Worm (Caenorhabditis elegans) whole organism, L4/young adult: Measurements from ENCODE around the gene srt-38.
"Not testable (repeated sequence)": the region's sequence is repeated elsewhere in the genome, so short reads cannot be mapped to it uniquely, and the experiment has no call there.

Experiments used
- W03F9.2 ChIP-seq: fragments of 150-350 bp; optimal IDR thresholded peaks from 2 replicates; lab custom pipeline; 2014; ENCODE audit warnings: missing biosample characterization, missing genetic modification characterization
- dao-5 ChIP-seq: sonication (generic microtip); optimal IDR thresholded peaks from 2 replicates; lab custom pipeline; 2016; ENCODE audit warnings: missing genotype, missing genetic modification characterization, moderate library complexity, missing compliant biosample characterization
- him-1 ChIP-seq: sonication (generic microtip); optimal IDR thresholded peaks from 2 replicates; lab custom pipeline; 2016; ENCODE audit warnings: missing genotype, missing genetic modification reagents, missing genetic modification characterization, missing compliant biosample characterization

srt-38 gene

ce11 chrV:4271258-4271657 is at the start of gene srt-38:
TSS of gene srt-38 (minus strand) at chrV:4271358.
- not testable (repeated sequence) for TF ChIP-seq W03F9.2 (tag; lab: Kevin White, UChicago); dao-5 (tag; lab: Kevin White, UChicago); him-1

DNA sequence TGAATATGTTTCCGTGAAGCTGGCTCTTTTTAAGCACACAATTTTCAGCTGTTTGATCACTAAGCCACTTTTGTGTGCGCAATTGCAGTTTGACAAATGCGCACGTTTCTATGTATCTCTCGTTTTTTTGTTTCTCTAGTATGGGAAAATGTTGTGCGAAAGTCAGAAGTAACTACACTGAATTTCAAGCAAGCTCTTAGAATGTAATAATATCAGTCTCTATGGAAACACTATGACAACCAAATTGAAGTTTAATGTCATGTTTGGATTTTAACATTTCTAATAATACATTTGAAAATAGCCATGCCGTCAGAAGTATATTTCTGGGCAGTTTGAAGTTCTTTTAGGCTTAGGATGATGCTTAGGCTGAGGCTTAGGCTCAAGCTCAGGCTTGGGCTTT is 48.7 kb upstream of the srt-38 start, which contains the start of gene ZC132.9:
TSS of gene ZC132.9 (minus strand) at position 101 of the 400 bp plus-strand sequence.
- TF ChIP-seq dao-5 (tag; lab: Kevin White, UChicago): no peak
- TF ChIP-seq W03F9.2 (tag; lab: Kevin White, UChicago): no peak
- no peak for TF ChIP-seq him-1

ce11 chrV:4315057-4315456 is 43.9 kb upstream of the srt-38 start, which contains the start of gene srh-192:
TSS of gene srh-192 (minus strand) at chrV:4315157.
- TF ChIP-seq him-1: no peak
- no peak for TF ChIP-seq dao-5 (tag; lab: Kevin White, UChicago)

- TF ChIP-seq dao-5 (tag; lab: Kevin White, UChicago): no peak
- TF ChIP-seq W03F9.2 (tag; lab: Kevin White, UChicago): no peak
- no peak for TF ChIP-seq him-1
Observed at ce11 chrV:4304240-4304639, 33.1 kb upstream of the srt-38 start.

DNA sequence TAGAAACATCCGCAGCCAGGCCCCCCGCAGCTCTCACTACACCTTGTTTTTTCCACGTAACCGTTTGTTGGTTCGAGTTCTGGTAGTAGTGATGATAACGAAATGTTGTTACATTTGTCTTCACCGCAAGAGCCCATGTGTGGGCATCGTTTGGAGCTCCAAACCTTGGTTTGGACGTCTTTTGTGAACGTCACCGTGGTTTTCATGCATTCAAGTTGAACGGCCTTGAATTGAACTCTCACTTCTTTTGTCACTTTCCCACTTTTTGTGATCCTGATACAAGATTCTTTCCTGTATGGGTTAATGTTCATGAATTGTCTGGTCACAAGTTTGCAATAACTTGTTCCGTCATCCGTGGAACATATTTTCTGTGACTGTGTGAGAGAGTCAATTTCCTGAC is 32.6 kb upstream of the srt-38 start:
- TF ChIP-seq W03F9.2 (tag; lab: Kevin White, UChicago) (no peak), him-1 (no peak), dao-5 (tag; lab: Kevin White, UChicago) (no peak)

ce11 chrV:4302842-4303241 is 31.7 kb upstream of the srt-38 start:
- no peak for TF ChIP-seq W03F9.2 (tag; lab: Kevin White, UChicago)
- no peak for TF ChIP-seq him-1
- no peak for TF ChIP-seq dao-5 (tag; lab: Kevin White, UChicago)

ce11 chrV:4299741-4300140 is 28.6 kb upstream of the srt-38 start, which contains the start of gene ZC132.3:
TSS of gene ZC132.3 (minus strand) at chrV:4299841.
- TF ChIP-seq dao-5 (tag; lab: Kevin White, UChicago) (no peak), him-1 (no peak), W03F9.2 (tag; lab: Kevin White, UChicago) (no peak)

- TF ChIP-seq him-1: no peak
- no peak for TF ChIP-seq W03F9.2 (tag; lab: Kevin White, UChicago)
- no peak for TF ChIP-seq dao-5 (tag; lab: Kevin White, UChicago)
Observed at ce11 chrV:4298579-4298978, 27.4 kb upstream of the srt-38 start, which contains the start of gene ZC132.11. TSS of gene ZC132.11 (minus strand) at chrV:4298679.

ce11 chrV:4295920-4296319 is 24.8 kb upstream of the srt-38 start, which contains the start of gene F47D2.11:
TSS of gene F47D2.11 (minus strand) at chrV:4296020.
- no peak for TF ChIP-seq dao-5 (tag; lab: Kevin White, UChicago)
- TF ChIP-seq him-1: no peak
- no peak for TF ChIP-seq W03F9.2 (tag; lab: Kevin White, UChicago)

- not testable (repeated sequence) for TF ChIP-seq W03F9.2 (tag; lab: Kevin White, UChicago); him-1; dao-5 (tag; lab: Kevin White, UChicago)
Observed at ce11 chrV:4293425-4293824, 22.3 kb upstream of the srt-38 start, which contains the start of gene srh-194. TSS of gene srh-194 (minus strand) at chrV:4293525.

ce11 chrV:4290093-4290492 is 18.9 kb upstream of the srt-38 start, which contains the start of gene srh-193:
TSS of gene srh-193 (minus strand) at chrV:4290193.
- not testable (repeated sequence) for TF ChIP-seq W03F9.2 (tag; lab: Kevin White, UChicago); him-1; dao-5 (tag; lab: Kevin White, UChicago)

DNA sequence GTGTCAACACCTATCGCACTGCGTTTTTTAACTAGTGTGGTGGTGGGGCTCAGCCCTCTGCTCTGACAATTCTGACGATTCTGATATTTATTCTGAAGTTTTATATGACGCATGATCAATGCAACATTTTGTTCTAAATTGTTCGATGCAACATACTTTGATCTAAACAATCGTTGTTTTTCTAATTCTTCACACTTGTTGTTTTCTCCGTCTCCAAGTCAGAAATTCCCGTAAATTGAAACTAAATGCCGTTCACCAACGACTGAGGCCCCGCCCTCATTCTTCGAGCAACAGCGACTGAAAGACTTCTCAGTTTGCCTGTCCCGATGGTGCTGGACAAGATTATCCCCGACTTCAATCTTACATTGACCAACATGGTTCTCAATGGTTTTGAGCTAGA is 13.6 kb upstream of the srt-38 start, which contains the start of gene srt-19:
TSS of gene srt-19 (plus strand) at position 301 of the 400 bp plus-strand sequence.
- not testable (repeated sequence) for TF ChIP-seq W03F9.2 (tag; lab: Kevin White, UChicago); him-1; dao-5 (tag; lab: Kevin White, UChicago)

DNA sequence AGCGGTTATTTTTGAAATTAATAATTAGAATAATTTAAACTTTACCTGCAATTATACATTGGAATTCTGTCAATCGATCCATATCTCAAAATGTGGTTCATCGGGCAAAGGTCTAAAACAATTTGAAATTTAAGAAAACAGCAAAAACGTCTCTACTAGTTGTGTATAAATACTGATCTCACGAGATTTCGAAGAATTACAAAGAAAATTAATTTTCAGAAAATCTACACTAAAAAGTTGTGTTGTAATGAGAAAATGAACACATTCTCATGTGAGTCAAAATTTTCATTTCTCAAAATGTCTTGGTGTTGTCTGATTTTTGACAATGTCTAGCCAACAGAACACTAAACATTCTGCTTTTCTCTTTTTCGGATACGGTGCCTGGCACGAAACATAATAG is 10.5 kb upstream of the srt-38 start, which contains the start of gene srt-37:
TSS of gene srt-37 (minus strand) at position 101 of the 400 bp plus-strand sequence.
- not testable (repeated sequence) for TF ChIP-seq him-1; W03F9.2 (tag; lab: Kevin White, UChicago); dao-5 (tag; lab: Kevin White, UChicago)

ce11 chrV:4278735-4279134 is 7.6 kb upstream of the srt-38 start, which contains the start of gene srt-20:
TSS of gene srt-20 (minus strand) at chrV:4278835.
- TF ChIP-seq W03F9.2 (tag; lab: Kevin White, UChicago); him-1; dao-5 (tag; lab: Kevin White, UChicago): not testable (repeated sequence)
